Worm (Caenorhabditis elegans): ENCODE measurements around the gene F36F12.1.

ce11 chrV:2149432-2149831 lies 46.4 kb upstream of the F36F12.1 start, which contains the start of gene C45H4.21:
- TF ChIP-seq ceh-45 (GFP tag; IDR thresholded peaks at IDR 0.05) (no peak), pag-3 (tag; optimal IDR thresholded peaks at IDR 0.05; ENCODE audit: borderline replicate concordance) (no peak), dmd-4 (tag; optimal IDR thresholded peaks at IDR 0.05; ENCODE audit: borderline replicate concordance) (no peak), unc-55 (GFP tag; optimal IDR thresholded peaks at IDR 0.05) (no peak), tbx-2 (tag; optimal IDR thresholded peaks at IDR 0.05) (no peak), ceh-30 (tag; optimal IDR thresholded peaks at IDR 0.05) (no peak), fkh-10 (GFP tag; optimal IDR thresholded peaks at IDR 0.05) (no peak), unc-42 (tag; optimal IDR thresholded peaks at IDR 0.05) (no peak), pqm-1 (tag; optimal IDR thresholded peaks at IDR 0.05) (no peak), pha-4 (tag; optimal IDR thresholded peaks at IDR 0.05) (no peak), elt-2 (tag; optimal IDR thresholded peaks at IDR 0.05) (no peak), K02D7.2 (tag; optimal IDR thresholded peaks at IDR 0.05) (no peak), pros-1 (tag; optimal IDR thresholded peaks at IDR 0.05) (no peak), hlh-6 (tag; optimal IDR thresholded peaks at IDR 0.05) (no peak)
